Fruit fly (Drosophila melanogaster) whole organism, embryonic: ENCODE data around the gene NijB.

Experiments used
- Abd-B ChIP-seq: fragments of 200-800 bp; sonication (Bioruptor generic); optimal IDR thresholded peaks from 2 replicates; lab custom pipeline; 2018; ENCODE audit warnings: missing biosample characterization, mild to moderate bottlenecking, missing genetic modification characterization, moderate library complexity
- Antp ChIP-seq: fragments of 200-800 bp; sonication (Bioruptor generic); optimal IDR thresholded peaks from 3 replicates; lab custom pipeline; 2016; ENCODE audit warnings: missing biosample characterization, missing genetic modification characterization
- Atf6 ChIP-seq: fragments of 200-800 bp; sonication (Bioruptor generic); IDR thresholded peaks from 2 replicates; pipeline ENCODE4 v1.3.6; 2022; ENCODE audit warnings: missing biosample characterization, missing genetic modification characterization
- C15 ChIP-seq: fragments of 200-800 bp; sonication (Bioruptor generic); IDR thresholded peaks from 3 replicates; pipeline ENCODE4 v1.3.6; 2022; ENCODE audit warnings: missing biosample characterization, missing genetic modification characterization
- CG10431 ChIP-seq: fragments of 200-800 bp; sonication (Bioruptor generic); optimal IDR thresholded peaks from 3 replicates; lab custom pipeline; 2018; ENCODE audit warnings: missing biosample characterization, mild to moderate bottlenecking, missing genetic modification characterization
- CG11085 ChIP-seq: fragments of 200-800 bp; sonication (Bioruptor generic); IDR thresholded peaks from 2 replicates; pipeline ENCODE4 v1.3.6; 2022; ENCODE audit warnings: missing biosample characterization, missing genetic modification characterization
- CG11504 ChIP-seq: fragments of 200-800 bp; sonication (Bioruptor generic); optimal IDR thresholded peaks from 3 replicates; lab custom pipeline; 2019; ENCODE audit warnings: missing biosample characterization, mild to moderate bottlenecking, missing genetic modification characterization, moderate library complexity
- CG12236 ChIP-seq: fragments of 200-800 bp; sonication (Bioruptor generic); optimal IDR thresholded peaks from 2 replicates; lab custom pipeline; 2016; ENCODE audit warnings: missing biosample characterization, missing genetic modification characterization
- CG12659 ChIP-seq: fragments of 200-800 bp; sonication (Bioruptor generic); optimal IDR thresholded peaks from 3 replicates; lab custom pipeline; 2017; ENCODE audit warnings: mild to moderate bottlenecking, missing biosample characterization, missing genetic modification reagents, missing genetic modification characterization
- CG12769 ChIP-seq: fragments of 200-800 bp; sonication (Bioruptor generic); optimal IDR thresholded peaks from 2 replicates; lab custom pipeline; 2019; ENCODE audit warnings: missing biosample characterization, mild to moderate bottlenecking, missing genetic modification characterization, moderate library complexity
- CG13624 ChIP-seq: fragments of 200-800 bp; sonication (Bioruptor generic); optimal IDR thresholded peaks from 2 replicates; lab custom pipeline; 2016; ENCODE audit warnings: missing biosample characterization, missing genetic modification characterization
- CG14965 ChIP-seq: fragments of 200-800 bp; sonication (Bioruptor generic); optimal IDR thresholded peaks from 2 replicates; lab custom pipeline; 2016; ENCODE audit warnings: missing biosample characterization, missing genetic modification characterization, borderline replicate concordance
- CG17359 ChIP-seq: fragments of 200-800 bp; sonication (Bioruptor generic); optimal IDR thresholded peaks from 3 replicates; lab custom pipeline; 2018; ENCODE audit warnings: missing biosample characterization, mild to moderate bottlenecking, missing genetic modification characterization, moderate library complexity
- CG2129 ChIP-seq: fragments of 200-800 bp; sonication (Bioruptor generic); IDR thresholded peaks from 2 replicates; pipeline ENCODE4 v1.3.6; 2022; ENCODE audit warnings: missing biosample characterization, missing genetic modification characterization; ENCODE audit not compliant: partially characterized antibody
- CG32532 ChIP-seq: fragments of 200-800 bp; sonication (Bioruptor generic); IDR thresholded peaks from 2 replicates; pipeline ENCODE4 v1.3.6; 2022; ENCODE audit warnings: missing biosample characterization, missing genetic modification characterization
- CG3995 ChIP-seq: fragments of 200-800 bp; sonication (Bioruptor generic); optimal IDR thresholded peaks from 3 replicates; lab custom pipeline; 2016; ENCODE audit warnings: missing biosample characterization, missing genetic modification characterization
- CG4707 ChIP-seq: fragments of 200-800 bp; sonication (Bioruptor generic); optimal IDR thresholded peaks from 2 replicates; lab custom pipeline; 2018; ENCODE audit warnings: missing biosample characterization, mild to moderate bottlenecking, missing genetic modification characterization, moderate library complexity
- CG7556 ChIP-seq: fragments of 200-800 bp; sonication (Bioruptor generic); optimal IDR thresholded peaks from 2 replicates; lab custom pipeline; 2017; ENCODE audit warnings: missing biosample characterization, mild to moderate bottlenecking, missing genetic modification characterization
- CG7928 ChIP-seq: fragments of 200-800 bp; sonication (Bioruptor generic); optimal IDR thresholded peaks from 2 replicates; lab custom pipeline; 2017; ENCODE audit warnings: missing biosample characterization, mild to moderate bottlenecking, missing genetic modification characterization
- CG9727 ChIP-seq: fragments of 200-800 bp; sonication (Bioruptor generic); optimal IDR thresholded peaks from 3 replicates; lab custom pipeline; 2017; ENCODE audit warnings: missing biosample characterization, mild to moderate bottlenecking, missing genetic modification characterization
- CoRest ChIP-seq: fragments of 200-800 bp; sonication (Bioruptor generic); optimal IDR thresholded peaks from 3 replicates; lab custom pipeline; 2018; ENCODE audit warnings: missing biosample characterization, mild to moderate bottlenecking, missing genetic modification characterization, moderate library complexity
- D19A ChIP-seq: fragments of 200-800 bp; optimal IDR thresholded peaks from 3 replicates; lab custom pipeline; 2019; ENCODE audit warnings: missing biosample characterization, mild to moderate bottlenecking, missing genetic modification characterization, moderate library complexity
- Dip3 ChIP-seq: fragments of 200-800 bp; sonication (Bioruptor generic); optimal IDR thresholded peaks from 3 replicates; lab custom pipeline; 2016; ENCODE audit warnings: missing biosample characterization, missing genetic modification characterization
- Elba2 ChIP-seq: fragments of 200-800 bp; sonication (Bioruptor generic); optimal IDR thresholded peaks from 3 replicates; lab custom pipeline; 2016; ENCODE audit warnings: missing biosample characterization, missing genetic modification characterization
- Hand ChIP-seq: fragments of 200-800 bp; sonication (Bioruptor generic); optimal IDR thresholded peaks from 2 replicates; lab custom pipeline; 2017; ENCODE audit warnings: mild to moderate bottlenecking, missing biosample characterization, missing genetic modification reagents, missing genetic modification characterization
- Hmr ChIP-seq: fragments of 200-800 bp; sonication (Bioruptor generic); optimal IDR thresholded peaks from 3 replicates; lab custom pipeline; 2017; ENCODE audit warnings: mild to moderate bottlenecking, missing biosample characterization, missing genetic modification reagents, missing genetic modification characterization
- Hr78 ChIP-seq, 2 experiments: fragments of 200-800 bp in 1 of 2; fragments of >200 bp in 1 of 2; sonication (Bioruptor generic) in 1 of 2; optimal IDR thresholded peaks; 2 replicates each; lab custom pipeline; 2017 to 2019; ENCODE audit warnings: missing biosample characterization in 2 of 2, missing genetic modification characterization in 2 of 2, mild to moderate bottlenecking in 1 of 2, moderate library complexity in 1 of 2
- MESR4 ChIP-seq: fragments of 200-800 bp; sonication (Bioruptor generic); optimal IDR thresholded peaks from 2 replicates; lab custom pipeline; 2018; ENCODE audit warnings: missing biosample characterization, mild to moderate bottlenecking, missing genetic modification characterization, moderate library complexity
- Mes4 ChIP-seq: fragments of 200-800 bp; sonication (Bioruptor generic); optimal IDR thresholded peaks from 2 replicates; lab custom pipeline; 2016; ENCODE audit warnings: missing biosample characterization, missing genetic modification characterization
- NC2β ChIP-seq: fragments of 200-800 bp; sonication (Bioruptor generic); optimal IDR thresholded peaks from 2 replicates; lab custom pipeline; 2016; ENCODE audit warnings: missing biosample characterization, missing genetic modification characterization
- NfI ChIP-seq: fragments of 200-800 bp; sonication (Bioruptor generic); optimal IDR thresholded peaks from 3 replicates; lab custom pipeline; 2018; ENCODE audit warnings: missing biosample characterization, mild to moderate bottlenecking, missing genetic modification characterization, moderate library complexity
- Six4 ChIP-seq: fragments of 200-800 bp; sonication (Bioruptor generic); optimal IDR thresholded peaks from 2 replicates; lab custom pipeline; 2016; ENCODE audit warnings: missing biosample characterization, missing genetic modification characterization
- Sox102F ChIP-seq: fragments of 200-800 bp; sonication (Bioruptor generic); optimal IDR thresholded peaks from 2 replicates; lab custom pipeline; 2018; ENCODE audit warnings: missing biosample characterization, mild to moderate bottlenecking, missing genetic modification characterization, moderate library complexity
- Spps ChIP-seq: fragments of 200-800 bp; sonication (Bioruptor generic); optimal IDR thresholded peaks from 2 replicates; lab custom pipeline; 2018; ENCODE audit warnings: missing biosample characterization, mild to moderate bottlenecking, missing genetic modification characterization
- cg ChIP-seq: fragments of 200-800 bp; sonication (Bioruptor generic); optimal IDR thresholded peaks from 3 replicates; lab custom pipeline; 2019; ENCODE audit warnings: missing biosample characterization, mild to moderate bottlenecking, missing genetic modification characterization, moderate library complexity
- corto ChIP-seq: fragments of 200-800 bp; sonication (Bioruptor generic); optimal IDR thresholded peaks from 2 replicates; lab custom pipeline; 2016; ENCODE audit warnings: missing biosample characterization, mild to moderate bottlenecking, missing genetic modification characterization, moderate library complexity
- dimm ChIP-seq: fragments of 200-800 bp; sonication (Bioruptor generic); IDR thresholded peaks from 2 replicates; pipeline ENCODE4 v1.3.6; 2022; ENCODE audit warnings: missing biosample characterization, missing genetic modification characterization
- fd3F ChIP-seq: fragments of 200-800 bp; sonication (Bioruptor generic); optimal IDR thresholded peaks from 2 replicates; lab custom pipeline; 2018; ENCODE audit warnings: missing biosample characterization, mild to moderate bottlenecking, missing genetic modification characterization, moderate library complexity
- jigr1 ChIP-seq: fragments of 200-800 bp; sonication (Bioruptor generic); IDR thresholded peaks from 3 replicates; pipeline ENCODE4 v1.3.6; 2022; ENCODE audit warnings: missing biosample characterization, missing genetic modification characterization
- jumu ChIP-seq: fragments of 200-800 bp; sonication (Bioruptor generic); optimal IDR thresholded peaks from 3 replicates; lab custom pipeline; 2016; ENCODE audit warnings: missing biosample characterization, missing genetic modification characterization
- pb ChIP-seq: fragments of 200-800 bp; sonication (Bioruptor generic); optimal IDR thresholded peaks from 3 replicates; lab custom pipeline; 2016; ENCODE audit warnings: missing biosample characterization, missing genetic modification characterization
- prd ChIP-seq, 3 experiments: fragments of >200 bp in 2 of 3; fragments of 200-800 bp in 1 of 3; sonication (Bioruptor generic) in 1 of 3; optimal IDR thresholded peaks in 2 of 3; IDR thresholded peaks in 1 of 3; 2 replicates in 2 of 3; 3 replicates in 1 of 3; pipeline versions ENCODE4 v1.3.6 to Lab custom; 2017 to 2022; ENCODE audit warnings: missing biosample characterization in 1 of 3, missing genetic modification characterization in 1 of 3
- repo ChIP-seq: fragments of 200-800 bp; sonication (Bioruptor generic); optimal IDR thresholded peaks from 2 replicates; lab custom pipeline; 2016; ENCODE audit warnings: missing biosample characterization, missing genetic modification characterization
- rib ChIP-seq: fragments of 200-800 bp; sonication (Bioruptor generic); IDR thresholded peaks from 2 replicates; pipeline ENCODE4 v1.3.6; 2022; ENCODE audit warnings: missing biosample characterization, missing genetic modification characterization
- sd ChIP-seq: fragments of 200-800 bp; sonication (Bioruptor generic); optimal IDR thresholded peaks from 3 replicates; lab custom pipeline; 2018; ENCODE audit warnings: missing biosample characterization, mild to moderate bottlenecking, missing genetic modification characterization, moderate library complexity
- sens ChIP-seq: fragments of 200-800 bp; sonication (Bioruptor generic); peaks from one replicate; lab custom pipeline; 2016; ENCODE audit warnings: missing biosample characterization, missing genetic modification characterization
- seq ChIP-seq: fragments of 200-800 bp; sonication (Bioruptor generic); IDR thresholded peaks from 2 replicates; pipeline ENCODE4 v1.3.6; 2022; ENCODE audit warnings: missing biosample characterization, missing genetic modification characterization
- shn ChIP-seq: fragments of 200-800 bp; sonication (Bioruptor generic); optimal IDR thresholded peaks from 3 replicates; lab custom pipeline; 2016; ENCODE audit warnings: missing biosample characterization, missing genetic modification characterization
- vvl ChIP-seq: fragments of 200-800 bp; sonication (Bioruptor generic); IDR thresholded peaks from 2 replicates; pipeline ENCODE4 v1.3.6; 2022; ENCODE audit warnings: missing biosample characterization, missing genetic modification characterization
- wor ChIP-seq: fragments of 200-800 bp; sonication (Bioruptor generic); IDR thresholded peaks from 2 replicates; pipeline ENCODE4 v1.3.6; 2022; ENCODE audit warnings: missing biosample characterization, missing genetic modification characterization
- yki ChIP-seq: fragments of >200 bp; optimal IDR thresholded peaks from 3 replicates; lab custom pipeline; 2018

The NijB gene

dm6 chr3L:18870027-18870426 lies 22.2 kb upstream of the NijB start, which contains the start of gene Blos3 (continued):
- TF ChIP-seq CG7556 (GFP tag; lab: Kevin White, UChicago) (peak; percentile 37), vvl (GFP tag; lab: Robert Waterston, UW) (peak; percentile 41; the same call in 1 of the 2 replicates), CG17359 (peak; percentile 58), CG12236 (GFP tag; lab: Kevin White, UChicago) (no peak), corto (GFP tag; lab: Kevin White, UChicago) (no peak), CG12659 (GFP tag; lab: Kevin White, UChicago) (peak; percentile 32), Hand (GFP tag; lab: Kevin White, UChicago) (no peak), NC2β (GFP tag; lab: Kevin White, UChicago) (peak; percentile 68), CG32532 (GFP tag; lab: Robert Waterston, UW) (0 out of 2 replicates have a peak, but pooled peaks have one; percentile 16), CG14965 (GFP tag; lab: Kevin White, UChicago) (no peak), Dip3 (GFP tag; lab: Kevin White, UChicago) (peak; percentile 11), MESR4 (GFP tag; lab: Kevin White, UChicago) (peak; percentile 52), Mes4 (GFP tag; lab: Kevin White, UChicago) (no peak), Atf6 (GFP tag; lab: Robert Waterston, UW) (peak; percentile 41), CG9727 (GFP tag; lab: Kevin White, UChicago) (peak; percentile 32), Hmr (peak; percentile 52), C15 (GFP tag; lab: Robert Waterston, UW) (no peak), Hr78 (GFP tag; optimal IDR thresholded peaks at IDR 0.05; lab: Kevin White, UChicago) (no peak), sens (GFP tag; lab: Kevin White, UChicago) (peak; percentile 92), NfI (GFP tag; lab: Kevin White, UChicago) (peak; percentile 55), Six4 (GFP tag; lab: Kevin White, UChicago) (peak; percentile 21), Elba2 (GFP tag; lab: Kevin White, UChicago) (no peak), CG7928 (GFP tag; lab: Kevin White, UChicago) (no peak), CoRest (tag; lab: Kevin White, UChicago) (peak; percentile 54), yki (lab: Kevin White, UChicago) (no peak), CG11085 (GFP tag; lab: Robert Waterston, UW) (0 out of 2 replicates have a peak, but pooled peaks have one; percentile 27), prd (optimal IDR thresholded peaks at IDR 0.05; lab: Kevin White, UChicago) (no peak), prd (GFP tag; IDR thresholded peaks at IDR 0.05; lab: Robert Waterston, UW) (peak; percentile 54), pb (GFP tag; lab: Kevin White, UChicago) (no peak), CG4707 (GFP tag; lab: Kevin White, UChicago) (no peak), dimm (GFP tag; lab: Robert Waterston, UW) (no peak), shn (peak; percentile 49), seq (GFP tag; lab: Robert Waterston, UW) (no peak), D19A (tag; lab: Kevin White, UChicago) (no peak), CG11504 (no peak), cg (GFP tag; lab: Kevin White, UChicago) (no peak), repo (peak; percentile 32), rib (GFP tag; lab: Robert Waterston, UW) (no peak), CG12769 (tag; lab: Kevin White, UChicago) (no peak), Spps (tag; lab: Kevin White, UChicago) (no peak), jumu (GFP tag; lab: Kevin White, UChicago) (peak; percentile 53), Antp (peak; percentile 54), jigr1 (no peak), Sox102F (GFP tag; lab: Kevin White, UChicago) (no peak), sd (no peak), CG13624 (GFP tag; lab: Kevin White, UChicago) (peak; percentile 62), Abd-B (GFP tag; lab: Kevin White, UChicago) (peak; percentile 25), wor (GFP tag; lab: Robert Waterston, UW) (no peak), CG10431 (GFP tag; lab: Kevin White, UChicago) (no peak), fd3F (no peak), CG3995 (GFP tag; lab: Kevin White, UChicago) (peak; percentile 1), CG2129 (GFP tag; lab: Robert Waterston, UW) (no peak)
